Fruit fly (Drosophila melanogaster) whole organism, embryonic: ENCODE results near the gene CG11882.

ENCODE experiments used
- CG10979 ChIP-seq: fragments of 200-800 bp; sonication (Bioruptor generic); optimal IDR thresholded peaks from 2 replicates; lab custom pipeline; 2018; ENCODE audit warnings: missing biosample characterization, mild to moderate bottlenecking, missing genetic modification characterization, moderate library complexity
- CG12391 ChIP-seq: fragments of 200-800 bp; sonication (Bioruptor generic); optimal IDR thresholded peaks from 3 replicates; lab custom pipeline; 2018; ENCODE audit warnings: missing biosample characterization, mild to moderate bottlenecking, missing genetic modification characterization, moderate library complexity
- CG12659 ChIP-seq: fragments of 200-800 bp; sonication (Bioruptor generic); optimal IDR thresholded peaks from 3 replicates; lab custom pipeline; 2017; ENCODE audit warnings: mild to moderate bottlenecking, missing biosample characterization, missing genetic modification reagents, missing genetic modification characterization
- CG14860 ChIP-seq: fragments of 200-800 bp; sonication (Bioruptor generic); IDR thresholded peaks from 3 replicates; pipeline ENCODE4 v1.3.6; 2022; ENCODE audit warnings: missing biosample characterization, missing genetic modification characterization; ENCODE audit not compliant: partially characterized antibody
- CG15514 ChIP-seq: fragments of 200-800 bp; sonication (Bioruptor generic); optimal IDR thresholded peaks from 3 replicates; lab custom pipeline; 2017; ENCODE audit warnings: missing biosample characterization, missing genetic modification characterization, mild to moderate bottlenecking, moderate library complexity, missing genetic modification reagents
- CG1603 ChIP-seq: fragments of 200-800 bp; sonication (Bioruptor generic); optimal IDR thresholded peaks from 2 replicates; lab custom pipeline; 2019; ENCODE audit warnings: missing biosample characterization, mild to moderate bottlenecking, missing genetic modification characterization, moderate library complexity
- CG16813 ChIP-seq: fragments of 200-800 bp; sonication (Bioruptor generic); IDR thresholded peaks from 3 replicates; pipeline ENCODE4 v1.3.6; 2022; ENCODE audit warnings: missing biosample characterization, missing genetic modification characterization; ENCODE audit not compliant: partially characterized antibody
- CG17186 ChIP-seq: fragments of 200-800 bp; sonication (Bioruptor generic); optimal IDR thresholded peaks from 3 replicates; lab custom pipeline; 2017; ENCODE audit warnings: missing biosample characterization, missing genetic modification reagents, missing genetic modification characterization
- CG2129 ChIP-seq: fragments of 200-800 bp; sonication (Bioruptor generic); IDR thresholded peaks from 2 replicates; pipeline ENCODE4 v1.3.6; 2022; ENCODE audit warnings: missing biosample characterization, missing genetic modification characterization; ENCODE audit not compliant: partially characterized antibody
- CG2875 ChIP-seq: fragments of 200-800 bp; sonication (Bioruptor generic); optimal IDR thresholded peaks from 2 replicates; lab custom pipeline; 2017; ENCODE audit warnings: missing biosample characterization, mild to moderate bottlenecking, missing genetic modification characterization, missing genetic modification reagents
- CG3847 ChIP-seq: fragments of 200-800 bp; sonication (Bioruptor generic); IDR thresholded peaks from 2 replicates; pipeline ENCODE4 v1.3.6; 2022; ENCODE audit warnings: missing biosample characterization, missing genetic modification characterization
- CG4707 ChIP-seq: fragments of 200-800 bp; sonication (Bioruptor generic); optimal IDR thresholded peaks from 2 replicates; lab custom pipeline; 2018; ENCODE audit warnings: missing biosample characterization, mild to moderate bottlenecking, missing genetic modification characterization, moderate library complexity
- CG4730 ChIP-seq: fragments of 200-800 bp; sonication (Bioruptor generic); IDR thresholded peaks from 2 replicates; pipeline ENCODE4 v1.3.6; 2022; ENCODE audit warnings: missing biosample characterization, missing genetic modification characterization
- CG7928 ChIP-seq: fragments of 200-800 bp; sonication (Bioruptor generic); optimal IDR thresholded peaks from 2 replicates; lab custom pipeline; 2017; ENCODE audit warnings: missing biosample characterization, mild to moderate bottlenecking, missing genetic modification characterization
- CG8281 ChIP-seq: fragments of 200-800 bp; sonication (Bioruptor generic); optimal IDR thresholded peaks from 2 replicates; lab custom pipeline; 2018; ENCODE audit warnings: missing biosample characterization, mild to moderate bottlenecking, missing genetic modification characterization, moderate library complexity
- Dek ChIP-seq: fragments of 200-800 bp; sonication (Bioruptor generic); optimal IDR thresholded peaks from 3 replicates; lab custom pipeline; 2019; ENCODE audit warnings: missing biosample characterization, mild to moderate bottlenecking, missing genetic modification characterization, moderate library complexity
- Doc3 ChIP-seq: fragments of 200-800 bp; sonication (Bioruptor generic); IDR thresholded peaks from 3 replicates; pipeline ENCODE4 v1.3.6; 2022; ENCODE audit warnings: missing biosample characterization, missing genetic modification characterization; ENCODE audit not compliant: partially characterized antibody
- Dref ChIP-seq: fragments of 200-800 bp; sonication (Bioruptor generic); IDR thresholded peaks from 2 replicates; pipeline ENCODE4 v1.3.6; 2022; ENCODE audit warnings: missing biosample characterization, missing genetic modification characterization
- E2f2 ChIP-seq: fragments of 200-800 bp; sonication (Bioruptor generic); IDR thresholded peaks from 2 replicates; pipeline ENCODE4 v1.3.6; 2022; ENCODE audit warnings: missing biosample characterization, missing genetic modification characterization
- HLH4C ChIP-seq: fragments of 200-800 bp; sonication (Bioruptor generic); IDR thresholded peaks from 3 replicates; pipeline ENCODE4 v1.3.6; 2022; ENCODE audit warnings: missing biosample characterization, missing genetic modification characterization; ENCODE audit not compliant: partially characterized antibody
- Hmr ChIP-seq: fragments of 200-800 bp; sonication (Bioruptor generic); optimal IDR thresholded peaks from 3 replicates; lab custom pipeline; 2017; ENCODE audit warnings: mild to moderate bottlenecking, missing biosample characterization, missing genetic modification reagents, missing genetic modification characterization
- Kr ChIP-seq: fragments of 200-800 bp; sonication (Bioruptor generic); optimal IDR thresholded peaks from 2 replicates; lab custom pipeline; 2017; ENCODE audit warnings: missing biosample characterization, mild to moderate bottlenecking, missing genetic modification characterization
- MBD-R2 ChIP-seq: fragments of 200-800 bp; sonication (Bioruptor generic); IDR thresholded peaks from 2 replicates; pipeline ENCODE4 v1.3.6; 2022; ENCODE audit warnings: missing biosample characterization, missing genetic modification characterization
- MTF-1 ChIP-seq: fragments of 200-800 bp; sonication (Bioruptor generic); optimal IDR thresholded peaks from 2 replicates; lab custom pipeline; 2018; ENCODE audit warnings: missing biosample characterization, mild to moderate bottlenecking, missing genetic modification characterization, borderline replicate concordance
- Opbp ChIP-seq: fragments of 200-800 bp; sonication (Bioruptor generic); IDR thresholded peaks from 3 replicates; pipeline ENCODE4 v1.3.6; 2022; ENCODE audit warnings: missing biosample characterization, missing genetic modification characterization; ENCODE audit not compliant: partially characterized antibody
- PHDP ChIP-seq: fragments of 200-800 bp; sonication (Bioruptor generic); optimal IDR thresholded peaks from 3 replicates; lab custom pipeline; 2018; ENCODE audit warnings: missing biosample characterization, mild to moderate bottlenecking, missing genetic modification characterization, moderate library complexity
- Xbp1 ChIP-seq: fragments of 200-800 bp; sonication (Bioruptor generic); optimal IDR thresholded peaks from 3 replicates; lab custom pipeline; 2016; ENCODE audit warnings: missing biosample characterization, mild to moderate bottlenecking, missing genetic modification characterization
- YL-1 ChIP-seq: fragments of 200-800 bp; sonication (Bioruptor generic); optimal IDR thresholded peaks from 3 replicates; lab custom pipeline; 2017; ENCODE audit warnings: missing biosample characterization, mild to moderate bottlenecking, missing genetic modification characterization
- ato ChIP-seq: fragments of 200-800 bp; sonication (Bioruptor generic); IDR thresholded peaks from 2 replicates; pipeline ENCODE4 v1.3.6; 2022; ENCODE audit warnings: missing biosample characterization, missing genetic modification characterization; ENCODE audit not compliant: partially characterized antibody
- exex ChIP-seq: fragments of 200-800 bp; sonication (Bioruptor generic); optimal IDR thresholded peaks from 4 replicates; lab custom pipeline; 2018; ENCODE audit warnings: missing biosample characterization, mild to moderate bottlenecking, missing genetic modification characterization, moderate library complexity
- fd96Cb ChIP-seq: fragments of 200-800 bp; sonication (Bioruptor generic); optimal IDR thresholded peaks from 2 replicates; lab custom pipeline; 2018; ENCODE audit warnings: missing biosample characterization, mild to moderate bottlenecking, missing genetic modification characterization, moderate library complexity
- grau ChIP-seq: fragments of 200-800 bp; optimal IDR thresholded peaks from 3 replicates; lab custom pipeline; 2019; ENCODE audit warnings: missing biosample characterization, mild to moderate bottlenecking, missing genetic modification characterization, moderate library complexity
- h ChIP-seq: fragments of >200 bp; optimal IDR thresholded peaks from 2 replicates; lab custom pipeline; 2017
- hb ChIP-seq: fragments of 200-800 bp; sonication (Bioruptor generic); IDR thresholded peaks from 3 replicates; pipeline ENCODE4 v1.3.6; 2022; ENCODE audit warnings: missing biosample characterization, missing genetic modification characterization; ENCODE audit not compliant: partially characterized antibody
- hbn ChIP-seq: fragments of 200-800 bp; sonication (Bioruptor generic); IDR thresholded peaks from 2 replicates; pipeline ENCODE4 v1.3.6; 2022; ENCODE audit warnings: missing biosample characterization, missing genetic modification characterization; ENCODE audit not compliant: partially characterized antibody
- hkb ChIP-seq, 2 experiments: fragments of 200-800 bp in 1 of 2; fragments of >200 bp in 1 of 2; sonication (Bioruptor generic) in 1 of 2; IDR thresholded peaks in 1 of 2; optimal IDR thresholded peaks in 1 of 2; 2 replicates each; pipeline versions ENCODE4 v1.3.6 to Lab custom; 2017 to 2022; ENCODE audit warnings: missing biosample characterization in 1 of 2, missing genetic modification characterization in 1 of 2
- jing ChIP-seq: fragments of 200-800 bp; sonication (Bioruptor generic); optimal IDR thresholded peaks from 2 replicates; lab custom pipeline; 2018; ENCODE audit warnings: missing biosample characterization, mild to moderate bottlenecking, missing genetic modification characterization
- mam ChIP-seq: fragments of 200-800 bp; sonication (Bioruptor generic); optimal IDR thresholded peaks from 3 replicates; lab custom pipeline; 2016; ENCODE audit warnings: missing biosample characterization, missing genetic modification characterization
- nom ChIP-seq: fragments of 200-800 bp; sonication (Bioruptor generic); optimal IDR thresholded peaks from 2 replicates; lab custom pipeline; 2017; ENCODE audit warnings: missing biosample characterization, missing genetic modification characterization, mild to moderate bottlenecking, moderate library complexity, missing genetic modification reagents
- scrt ChIP-seq: fragments of 200-800 bp; sonication (Bioruptor generic); optimal IDR thresholded peaks from 2 replicates; lab custom pipeline; 2018; ENCODE audit warnings: missing biosample characterization, mild to moderate bottlenecking, missing genetic modification characterization, moderate library complexity
- sens ChIP-seq: fragments of 200-800 bp; sonication (Bioruptor generic); peaks from one replicate; lab custom pipeline; 2016; ENCODE audit warnings: missing biosample characterization, missing genetic modification characterization
- sob ChIP-seq: fragments of 200-800 bp; sonication (Bioruptor generic); IDR thresholded peaks from 2 replicates; pipeline ENCODE4 v1.3.6; 2022; ENCODE audit warnings: missing biosample characterization, missing genetic modification characterization
- ssp ChIP-seq: fragments of 200-800 bp; sonication (Bioruptor generic); IDR thresholded peaks from 2 replicates; pipeline ENCODE4 v1.3.6; 2022; ENCODE audit warnings: missing biosample characterization, missing genetic modification characterization
- stwl ChIP-seq: fragments of 200-800 bp; sonication (Bioruptor generic); optimal IDR thresholded peaks from 3 replicates; lab custom pipeline; 2018; ENCODE audit warnings: missing biosample characterization, mild to moderate bottlenecking, missing genetic modification characterization, moderate library complexity
- trem ChIP-seq: fragments of 200-800 bp; optimal IDR thresholded peaks from 3 replicates; lab custom pipeline; 2019; ENCODE audit warnings: missing biosample characterization, mild to moderate bottlenecking, missing genetic modification characterization, moderate library complexity
- ttk ChIP-seq: fragments of 200-800 bp; sonication (Bioruptor generic); IDR thresholded peaks from 2 replicates; pipeline ENCODE4 v2.1.2; 2022; ENCODE audit warnings: missing biosample characterization, missing genetic modification characterization
- vnd ChIP-seq: fragments of 200-800 bp; sonication (Bioruptor generic); IDR thresholded peaks from 3 replicates; pipeline ENCODE4 v1.3.6; 2022; ENCODE audit warnings: missing biosample characterization, missing genetic modification characterization; ENCODE audit not compliant: partially characterized antibody

Gene CG11882

dm6 chr3R:29116167-29116725 lies 31.7 kb downstream of the CG11882 start, which contains the start of gene Atg14 (continued):
- TF ChIP-seq Doc3 (GFP tag; lab: Robert Waterston, UW), result peak; percentile 88
- TF ChIP-seq trem (tag; lab: Kevin White, UChicago), result peak; percentile 83
- TF ChIP-seq PHDP, result peak; percentile 31
- peak; percentile 30; the same call in 1 of the 2 replicates for TF ChIP-seq CG3847
- TF ChIP-seq exex (tag; lab: Kevin White, UChicago), result peak; percentile 37
- TF ChIP-seq sens (GFP tag; lab: Kevin White, UChicago), result peak; percentile 41
- TF ChIP-seq ato (GFP tag; lab: Robert Waterston, UW), result peak; percentile 92
- peak; percentile 98 for TF ChIP-seq E2f2 (GFP tag; lab: Robert Waterston, UW)
- TF ChIP-seq CG8281 (tag; lab: Kevin White, UChicago), result no peak
- peak; percentile 5 for TF ChIP-seq CG10979 (tag; lab: Kevin White, UChicago)
- peak; percentile 35 for TF ChIP-seq grau (tag; lab: Kevin White, UChicago)
- peak; percentile 81 for TF ChIP-seq YL-1
- TF ChIP-seq hkb (optimal IDR thresholded peaks at IDR 0.05; lab: Kevin White, UChicago), result no peak
- 0 out of 2 replicates have a peak, but pooled peaks have one; percentile 20 for TF ChIP-seq hkb (GFP tag; IDR thresholded peaks at IDR 0.05; lab: Robert Waterston, UW)
- TF ChIP-seq scrt, result peak; percentile 1
- peak; percentile 92 for TF ChIP-seq vnd
- TF ChIP-seq Dek (tag; lab: Kevin White, UChicago), result peak; percentile 8
- no peak for TF ChIP-seq ssp (GFP tag; lab: Robert Waterston, UW)
- TF ChIP-seq hb, result peak; percentile 95
- TF ChIP-seq Kr, result no peak
- peak; percentile 92 for TF ChIP-seq hbn (GFP tag; lab: Robert Waterston, UW)
- TF ChIP-seq HLH4C (GFP tag; lab: Robert Waterston, UW), result peak; percentile 98
- TF ChIP-seq CG17186 (GFP tag; lab: Kevin White, UChicago), result peak; percentile 27
- peak; percentile 48 for TF ChIP-seq CG1603 (tag; lab: Kevin White, UChicago)
- peak; percentile 90 for TF ChIP-seq CG16813 (GFP tag; lab: Robert Waterston, UW)
- no peak for TF ChIP-seq CG7928 (GFP tag; lab: Kevin White, UChicago)
- peak; percentile 75 for TF ChIP-seq stwl (tag; lab: Kevin White, UChicago)
- TF ChIP-seq MTF-1 (GFP tag; lab: Kevin White, UChicago), result no peak
- peak; percentile 58 for TF ChIP-seq MBD-R2 (GFP tag; lab: Robert Waterston, UW)
- no peak for TF ChIP-seq CG2875 (GFP tag; lab: Kevin White, UChicago)
- TF ChIP-seq CG14860 (GFP tag; lab: Robert Waterston, UW), result peak; percentile 92
- TF ChIP-seq sob (GFP tag; lab: Robert Waterston, UW), result peak; percentile 65
- TF ChIP-seq CG4730 (GFP tag; lab: Robert Waterston, UW), result no peak
- peak; percentile 58 for TF ChIP-seq CG12659
- TF ChIP-seq CG12391 (tag; lab: Kevin White, UChicago), result peak; percentile 8
- peak; percentile 15 for TF ChIP-seq Xbp1
- TF ChIP-seq nom, result no peak
- no peak for TF ChIP-seq ttk (GFP tag; lab: Robert Waterston, UW)
- peak; percentile 30 for TF ChIP-seq Hmr (GFP tag; lab: Kevin White, UChicago)
- peak; percentile 93 for TF ChIP-seq Dref (GFP tag; lab: Robert Waterston, UW)
- no peak for TF ChIP-seq fd96Cb (tag; lab: Kevin White, UChicago)
- no peak for TF ChIP-seq mam (GFP tag; lab: Kevin White, UChicago)
- TF ChIP-seq jing (GFP tag; lab: Kevin White, UChicago), result no peak
- TF ChIP-seq CG2129 (GFP tag; lab: Robert Waterston, UW), result peak; percentile 55; the same call in 1 of the 2 replicates
- peak; percentile 2 for TF ChIP-seq CG4707 (GFP tag; lab: Kevin White, UChicago)
- no peak for TF ChIP-seq h (lab: Kevin White, UChicago)
- peak; percentile 47 for TF ChIP-seq CG15514
- peak; percentile 96 for TF ChIP-seq Opbp (GFP tag; lab: Robert Waterston, UW)
